Fruit fly (Drosophila melanogaster) whole organism, embryonic: ENCODE data around the gene Phs.

Source experiments
- Atf3 ChIP-seq: fragments of 200-800 bp; sonication (Bioruptor generic); optimal IDR thresholded peaks from 3 replicates; lab custom pipeline; 2016; ENCODE audit warnings: missing biosample characterization, missing genetic modification characterization
- Atf6 ChIP-seq: fragments of 200-800 bp; sonication (Bioruptor generic); IDR thresholded peaks from 2 replicates; pipeline ENCODE4 v1.3.6; 2022; ENCODE audit warnings: missing biosample characterization, missing genetic modification characterization
- CG11247 ChIP-seq: fragments of 200-800 bp; sonication (Bioruptor generic); IDR thresholded peaks from 2 replicates; pipeline ENCODE4 v1.3.6; 2022; ENCODE audit warnings: missing biosample characterization, missing genetic modification characterization
- CG14014 ChIP-seq: fragments of 200-800 bp; sonication (Bioruptor generic); IDR thresholded peaks from 2 replicates; pipeline ENCODE4 v1.3.6; 2022; ENCODE audit warnings: missing biosample characterization, missing genetic modification characterization
- az2 ChIP-seq: fragments of 200-800 bp; sonication (Bioruptor generic); optimal IDR thresholded peaks from 3 replicates; lab custom pipeline; 2016; ENCODE audit warnings: missing biosample characterization, missing genetic modification characterization
- chinmo ChIP-seq: fragments of 200-800 bp; sonication (Bioruptor generic); IDR thresholded peaks from 4 replicates; pipeline ENCODE4 v1.3.6; 2022; ENCODE audit warnings: missing biosample characterization, missing genetic modification characterization; ENCODE audit not compliant: partially characterized antibody
- crp ChIP-seq, 2 experiments: fragments of 200-800 bp; sonication (Bioruptor generic); optimal IDR thresholded peaks; 2 replicates in 1 of 2; 3 replicates in 1 of 2; lab custom pipeline; 2017; ENCODE audit warnings: missing biosample characterization in 2 of 2, missing genetic modification characterization in 2 of 2, mild to moderate bottlenecking in 1 of 2, moderate library complexity in 1 of 2
- ems ChIP-seq: fragments of 200-800 bp; sonication (Bioruptor generic); optimal IDR thresholded peaks from 3 replicates; lab custom pipeline; 2016; ENCODE audit warnings: missing biosample characterization, missing genetic modification characterization
- h ChIP-seq: fragments of >200 bp; optimal IDR thresholded peaks from 2 replicates; lab custom pipeline; 2017
- kni ChIP-seq: fragments of 200-800 bp; sonication (Bioruptor generic); optimal IDR thresholded peaks from 3 replicates; lab custom pipeline; 2017; ENCODE audit warnings: mild to moderate bottlenecking, missing biosample characterization, missing genetic modification reagents, missing genetic modification characterization
- pita ChIP-seq: fragments of 200-800 bp; sonication (Bioruptor generic); optimal IDR thresholded peaks from 2 replicates; lab custom pipeline; 2017; ENCODE audit warnings: missing biosample characterization, mild to moderate bottlenecking, missing genetic modification characterization
- pnt ChIP-seq: fragments of 200-800 bp; sonication (Bioruptor generic); optimal IDR thresholded peaks from 3 replicates; lab custom pipeline; 2016; ENCODE audit warnings: missing biosample characterization, missing genetic modification characterization
- ttk ChIP-seq: fragments of 200-800 bp; sonication (Bioruptor generic); IDR thresholded peaks from 2 replicates; pipeline ENCODE4 v2.1.2; 2022; ENCODE audit warnings: missing biosample characterization, missing genetic modification characterization
- vfl ChIP-seq: fragments of 200-800 bp; sonication (Bioruptor generic); optimal IDR thresholded peaks from 2 replicates; lab custom pipeline; 2016; ENCODE audit warnings: missing biosample characterization, missing genetic modification characterization

dm6 chr3L:15616490-15616889 is 3.2 kb upstream of the Phs start:
- TF ChIP-seq CG14014 (GFP tag; lab: Robert Waterston, UW): no peak
- TF ChIP-seq h (lab: Kevin White, UChicago): no peak
- no peak for TF ChIP-seq kni
- no peak for TF ChIP-seq crp (GFP tag; optimal IDR thresholded peaks at IDR 0.05; lab: Kevin White, UChicago)
- TF ChIP-seq CG11247 (GFP tag; lab: Robert Waterston, UW): no peak
- TF ChIP-seq Atf6 (GFP tag; lab: Robert Waterston, UW): no peak
- TF ChIP-seq pnt (GFP tag; lab: Kevin White, UChicago): no peak
- no peak for TF ChIP-seq pita (GFP tag; lab: Kevin White, UChicago)
- no peak for TF ChIP-seq ems (GFP tag; lab: Kevin White, UChicago)
- no peak for TF ChIP-seq ttk (GFP tag; lab: Robert Waterston, UW)
- TF ChIP-seq Atf3 (GFP tag; lab: Kevin White, UChicago): no peak
- TF ChIP-seq az2: no peak
- no peak for TF ChIP-seq vfl (GFP tag; lab: Kevin White, UChicago)
- no peak for TF ChIP-seq chinmo (GFP tag; lab: Robert Waterston, UW)
